Comparison of ENCODE assay signal across 1 fruit fly cellular context in genomic region chr3R:22861982-22862381, dm6.
TF ChIP-seq lines count a peak whose summit lies in the region.

No protein-coding gene starts in this region.

TF ChIP-seq in whole organism, embryonic, 481 proteins besides CTCF, POLR2A, EP300 and RAD21 (continued from another document):
- no peak for TF ChIP-seq CG9876 (GFP tag; optimal IDR thresholded peaks at IDR 0.05; lab: Kevin White, UChicago)
- no peak for TF ChIP-seq twi (tag; optimal IDR thresholded peaks at IDR 0.05; lab: Kevin White, UChicago)
- peak; percentile 79 for TF ChIP-seq CG1603 (tag; optimal IDR thresholded peaks at IDR 0.05; lab: Kevin White, UChicago)
- peak; percentile 7 for TF ChIP-seq gcm (GFP tag; optimal IDR thresholded peaks at IDR 0.05; lab: Kevin White, UChicago)
- TF ChIP-seq Side (GFP tag; optimal IDR thresholded peaks at IDR 0.05; lab: Kevin White, UChicago), result no peak
- no peak for TF ChIP-seq tin (GFP tag; optimal IDR thresholded peaks at IDR 0.05; lab: Kevin White, UChicago)
- no peak for TF ChIP-seq ERR (GFP tag; optimal IDR thresholded peaks at IDR 0.05; lab: Kevin White, UChicago)
- TF ChIP-seq CG12769 (tag; optimal IDR thresholded peaks at IDR 0.05; lab: Kevin White, UChicago), result no peak
- 0 out of 2 replicates have a peak, but pooled peaks have one; percentile 11 for TF ChIP-seq sim (GFP tag; IDR thresholded peaks at IDR 0.05; lab: Robert Waterston, UW)
- no peak for TF ChIP-seq CG15696 (tag; optimal IDR thresholded peaks at IDR 0.05; lab: Kevin White, UChicago)
- TF ChIP-seq Opbp (GFP tag; IDR thresholded peaks at IDR 0.05; lab: Robert Waterston, UW; ENCODE audit: partially characterized antibody), result no peak
- TF ChIP-seq Fer1 (GFP tag; optimal IDR thresholded peaks at IDR 0.05; lab: Kevin White, UChicago), result peak; percentile 73
- no peak for TF ChIP-seq Lim3 (GFP tag; IDR thresholded peaks at IDR 0.05; lab: Robert Waterston, UW)
- TF ChIP-seq HLH54F (GFP tag; optimal IDR thresholded peaks at IDR 0.05; lab: Kevin White, UChicago), result peak; percentile 37
- TF ChIP-seq Stat92E (GFP tag; optimal IDR thresholded peaks at IDR 0.05; lab: Kevin White, UChicago), result no peak
- peak; percentile 54 for TF ChIP-seq CG16863 (GFP tag; optimal IDR thresholded peaks at IDR 0.05; lab: Kevin White, UChicago)
- no peak for TF ChIP-seq CG8944 (GFP tag; optimal IDR thresholded peaks at IDR 0.05; lab: Kevin White, UChicago)
- TF ChIP-seq CG13287 (GFP tag; IDR thresholded peaks at IDR 0.05; lab: Robert Waterston, UW; ENCODE audit: partially characterized antibody), result no peak
- TF ChIP-seq GATAe (GFP tag; conservative IDR thresholded peaks at IDR 0.05; lab: Robert Waterston, UW), result no peak
- peak; percentile 10 for TF ChIP-seq ems (GFP tag; optimal IDR thresholded peaks at IDR 0.05; lab: Kevin White, UChicago)
- no peak for TF ChIP-seq Lpt (GFP tag; optimal IDR thresholded peaks at IDR 0.05; lab: Kevin White, UChicago)
- TF ChIP-seq Mad (GFP tag; optimal IDR thresholded peaks at IDR 0.05; lab: Kevin White, UChicago), result peak; percentile 24
- TF ChIP-seq pnt (GFP tag; optimal IDR thresholded peaks at IDR 0.05; lab: Kevin White, UChicago), result no peak
- TF ChIP-seq Xrp1 (GFP tag; IDR thresholded peaks at IDR 0.05; lab: Robert Waterston, UW), result peak; percentile 65; the same call in 1 of the 2 replicates
- TF ChIP-seq CG6254 (GFP tag; optimal IDR thresholded peaks at IDR 0.05; lab: Kevin White, UChicago), result peak; percentile 13
- no peak for TF ChIP-seq CG11398 (GFP tag; optimal IDR thresholded peaks at IDR 0.05; lab: Kevin White, UChicago)
- TF ChIP-seq Fer3 (tag; optimal IDR thresholded peaks at IDR 0.05; lab: Kevin White, UChicago), result peak; percentile 51
- TF ChIP-seq ara (GFP tag; IDR thresholded peaks at IDR 0.05; lab: Robert Waterston, UW), result peak; percentile 53; the same call in 1 of the 2 replicates
- TF ChIP-seq kah (GFP tag; optimal IDR thresholded peaks at IDR 0.05; lab: Kevin White, UChicago), result no peak
- TF ChIP-seq bsh (GFP tag; optimal IDR thresholded peaks at IDR 0.05; lab: Kevin White, UChicago), result peak in 1 of 2 experiments; percentile 79
- TF ChIP-seq yki (optimal IDR thresholded peaks at IDR 0.05; lab: Kevin White, UChicago), result no peak
- no peak for TF ChIP-seq sima (GFP tag; optimal IDR thresholded peaks at IDR 0.05; lab: Kevin White, UChicago)
- TF ChIP-seq dan (GFP tag; IDR thresholded peaks at IDR 0.05; lab: Robert Waterston, UW), result no peak
- TF ChIP-seq insv (GFP tag; optimal IDR thresholded peaks at IDR 0.05; lab: Kevin White, UChicago), result no peak
- peak; percentile 21; the same call in 1 of the 3 replicates for TF ChIP-seq CG7357 (GFP tag; IDR thresholded peaks at IDR 0.05; lab: Robert Waterston, UW)
- TF ChIP-seq p53 (GFP tag; optimal IDR thresholded peaks at IDR 0.05; lab: Kevin White, UChicago), result no peak
- TF ChIP-seq gcm2 (GFP tag; optimal IDR thresholded peaks at IDR 0.05; lab: Kevin White, UChicago), result no peak
- peak; percentile 31 for TF ChIP-seq CG14710 (tag; optimal IDR thresholded peaks at IDR 0.05; lab: Kevin White, UChicago)
- TF ChIP-seq pita (GFP tag; optimal IDR thresholded peaks at IDR 0.05; lab: Kevin White, UChicago), result no peak
- TF ChIP-seq dm (GFP tag; optimal IDR thresholded peaks at IDR 0.05; lab: Kevin White, UChicago), result peak; percentile 24
- TF ChIP-seq CG10147 (GFP tag; optimal IDR thresholded peaks at IDR 0.05; lab: Kevin White, UChicago), result peak; percentile 33
- TF ChIP-seq seq (GFP tag; IDR thresholded peaks at IDR 0.05; lab: Robert Waterston, UW), result no peak
- TF ChIP-seq odd (GFP tag; optimal IDR thresholded peaks at IDR 0.05; lab: Kevin White, UChicago), result peak; percentile 37
- no peak for TF ChIP-seq Tbp (GFP tag; optimal IDR thresholded peaks at IDR 0.05; lab: Kevin White, UChicago)
- no peak for TF ChIP-seq chinmo (GFP tag; IDR thresholded peaks at IDR 0.05; lab: Robert Waterston, UW; ENCODE audit: partially characterized antibody)
- no peak for TF ChIP-seq CG33213 (GFP tag; optimal IDR thresholded peaks at IDR 0.05; lab: Kevin White, UChicago)
- TF ChIP-seq ken (GFP tag; IDR thresholded peaks at IDR 0.05; lab: Robert Waterston, UW), result peak; percentile 24; the same call in 1 of the 3 replicates
- peak; percentile 47; the same call in 1 of the 2 replicates for TF ChIP-seq CG10366 (GFP tag; IDR thresholded peaks at IDR 0.05; lab: Robert Waterston, UW)
- TF ChIP-seq Fer2 (tag; optimal IDR thresholded peaks at IDR 0.05; lab: Kevin White, UChicago), result no peak
- no peak for TF ChIP-seq Trl (optimal IDR thresholded peaks at IDR 0.05; lab: Kevin White, UChicago)
- TF ChIP-seq Trl (GFP tag; optimal IDR thresholded peaks at IDR 0.05; lab: Kevin White, UChicago), result peak; percentile 25
- TF ChIP-seq MBD-R2 (GFP tag; IDR thresholded peaks at IDR 0.05; lab: Robert Waterston, UW), result 0 out of 2 replicates have a peak, but pooled peaks have one; percentile 18
- TF ChIP-seq usp (GFP tag; optimal IDR thresholded peaks at IDR 0.05; lab: Kevin White, UChicago), result no peak
- peak; percentile 33 for TF ChIP-seq scrt (GFP tag; optimal IDR thresholded peaks at IDR 0.05; lab: Kevin White, UChicago)
- TF ChIP-seq ab (GFP tag; optimal IDR thresholded peaks at IDR 0.05; lab: Kevin White, UChicago), result no peak
- no peak for TF ChIP-seq CG3995 (GFP tag; optimal IDR thresholded peaks at IDR 0.05; lab: Kevin White, UChicago)
- TF ChIP-seq lov (optimal IDR thresholded peaks at IDR 0.05; lab: Kevin White, UChicago), result no peak
- TF ChIP-seq lov (GFP tag; IDR thresholded peaks at IDR 0.05; lab: Robert Waterston, UW), result no peak
- no peak for TF ChIP-seq BtbVII (GFP tag; optimal IDR thresholded peaks at IDR 0.05; lab: Kevin White, UChicago)
- TF ChIP-seq jing (GFP tag; optimal IDR thresholded peaks at IDR 0.05; lab: Kevin White, UChicago), result peak; percentile 57
- no peak for TF ChIP-seq sna (GFP tag; IDR thresholded peaks at IDR 0.05; lab: Robert Waterston, UW; ENCODE audit: partially characterized antibody)
- no peak for TF ChIP-seq CG7963 (GFP tag; IDR thresholded peaks at IDR 0.05; lab: Robert Waterston, UW; ENCODE audit: partially characterized antibody)
- TF ChIP-seq maf-S (GFP tag; optimal IDR thresholded peaks at IDR 0.05; lab: Kevin White, UChicago), result no peak
- peak; percentile 93 for TF ChIP-seq Ets65A (GFP tag; lab: Kevin White, UChicago)
- TF ChIP-seq C15 (GFP tag; IDR thresholded peaks at IDR 0.05; lab: Robert Waterston, UW), result no peak
- TF ChIP-seq emc (GFP tag; optimal IDR thresholded peaks at IDR 0.05; lab: Kevin White, UChicago), result no peak
- TF ChIP-seq run (tag; optimal IDR thresholded peaks at IDR 0.05; lab: Kevin White, UChicago), result peak; percentile 32
- TF ChIP-seq E2f1 (GFP tag; IDR thresholded peaks at IDR 0.05; lab: Robert Waterston, UW), result peak; percentile 52
- no peak for TF ChIP-seq fru (optimal IDR thresholded peaks at IDR 0.05; lab: Kevin White, UChicago)
- TF ChIP-seq CG12744 (GFP tag; optimal IDR thresholded peaks at IDR 0.05; lab: Kevin White, UChicago), result no peak
- no peak for TF ChIP-seq cad (GFP tag; optimal IDR thresholded peaks at IDR 0.05; lab: Kevin White, UChicago)
- no peak for TF ChIP-seq HLHmδ (GFP tag; optimal IDR thresholded peaks at IDR 0.05; lab: Kevin White, UChicago)
- no peak for TF ChIP-seq Sry-β (GFP tag; optimal IDR thresholded peaks at IDR 0.05; lab: Kevin White, UChicago)
